Fruit fly (Drosophila melanogaster) whole organism, wandering third instar larva: ENCODE data around the gene Cyp18a1.

Experiments used
- Sp1 ChIP-seq: fragments of 200-800 bp; sonication (Bioruptor generic); optimal IDR thresholded peaks from 3 replicates; lab custom pipeline; 2019; ENCODE audit warnings: missing biosample characterization, mild to moderate bottlenecking, missing genetic modification characterization, moderate library complexity
- ey ChIP-seq: fragments of 200-800 bp; sonication (Bioruptor generic); optimal IDR thresholded peaks from 2 replicates; lab custom pipeline; 2016; ENCODE audit warnings: missing biosample characterization, missing genetic modification characterization
- lola ChIP-seq: fragments of >200 bp; optimal IDR thresholded peaks from 2 replicates; lab custom pipeline; 2017; ENCODE audit warnings: missing biosample characterization, missing genetic modification characterization

DNA sequence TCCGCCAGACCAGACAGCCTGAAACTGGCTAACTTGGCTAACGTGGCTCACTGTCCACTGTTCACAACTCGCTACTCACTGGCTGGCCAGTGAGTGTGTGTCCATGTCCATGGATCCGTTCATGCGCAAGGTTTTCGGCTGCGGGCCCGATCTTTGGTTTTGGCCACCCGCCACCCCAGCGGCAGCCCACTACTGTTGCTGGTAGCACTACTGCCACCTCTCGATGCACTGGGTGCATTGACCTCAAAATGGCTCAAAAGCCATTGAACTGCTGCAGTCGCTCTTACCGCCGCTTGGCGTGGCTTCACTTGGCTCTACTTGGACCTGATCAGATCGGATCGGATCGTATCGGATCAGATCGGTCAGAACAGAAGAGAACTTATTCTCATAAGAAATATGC lies 11.4 kb downstream of the Cyp18a1 start:
- TF ChIP-seq Sp1 (GFP tag; lab: Kevin White, UChicago) (no peak), lola (GFP tag; lab: Kevin White, UChicago) (no peak), ey (GFP tag; lab: Kevin White, UChicago) (no peak)
